Fruit fly (Drosophila melanogaster): ENCODE measurements around the gene PPYR1.

DNA sequence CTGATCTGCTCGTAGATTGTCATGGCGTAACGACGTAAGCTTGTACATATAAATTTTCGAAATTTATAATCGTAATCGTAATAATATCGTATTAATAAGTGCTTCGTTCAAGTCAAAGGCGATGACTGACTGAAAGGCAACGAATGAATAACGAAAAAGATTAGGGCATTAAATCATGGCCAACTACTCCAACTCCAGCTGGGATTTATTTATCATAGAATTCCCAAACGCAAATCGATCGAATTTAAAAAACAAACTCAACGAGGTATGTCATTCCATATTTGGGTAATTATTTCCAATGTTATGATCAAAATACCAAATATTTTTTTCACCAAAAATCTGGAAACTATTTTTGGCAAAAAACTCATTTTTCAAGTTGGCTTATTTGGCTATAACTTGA is 23.6 kb downstream of the PPYR1 start, which contains the start of gene CG43075:
- TF ChIP-seq CG8478 (optimal IDR thresholded peaks at IDR 0.05) (no peak), CTCF (optimal IDR thresholded peaks at IDR 0.05) (no peak)

Data from S2 (cell line).